Fruit fly (Drosophila melanogaster) whole organism, prepupa: ENCODE results near the gene CG42869.

Source experiments
- CG10669 ChIP-seq: fragments of 200-800 bp; sonication (Bioruptor generic); optimal IDR thresholded peaks from 3 replicates; lab custom pipeline; 2018; ENCODE audit warnings: missing biosample characterization, mild to moderate bottlenecking, missing genetic modification characterization, moderate library complexity
- CG11762 ChIP-seq: fragments of 200-800 bp; sonication (Bioruptor generic); optimal IDR thresholded peaks from 3 replicates; lab custom pipeline; 2016; ENCODE audit warnings: missing biosample characterization, missing genetic modification characterization; ENCODE audit not compliant: insufficient read depth
- CG1621 ChIP-seq: fragments of 200-800 bp; sonication (Bioruptor generic); optimal IDR thresholded peaks from 3 replicates; lab custom pipeline; 2018; ENCODE audit warnings: missing biosample characterization, mild to moderate bottlenecking, missing genetic modification characterization
- CG3032 ChIP-seq: fragments of 200-800 bp; optimal IDR thresholded peaks from 2 replicates; lab custom pipeline; 2019; ENCODE audit warnings: missing biosample characterization, mild to moderate bottlenecking, missing genetic modification characterization, moderate library complexity
- CG31627 ChIP-seq: fragments of 200-800 bp; sonication (Bioruptor generic); optimal IDR thresholded peaks from 3 replicates; lab custom pipeline; 2016; ENCODE audit warnings: missing biosample characterization, missing genetic modification characterization
- CG6163 ChIP-seq: fragments of 200-800 bp; sonication (Bioruptor generic); IDR thresholded peaks from 3 replicates; pipeline ENCODE4 v1.3.6; 2022; ENCODE audit warnings: missing biosample characterization, missing genetic modification characterization
- CG6276 ChIP-seq: fragments of 200-800 bp; sonication (Bioruptor generic); optimal IDR thresholded peaks from 2 replicates; lab custom pipeline; 2017; ENCODE audit warnings: missing biosample characterization, mild to moderate bottlenecking, missing genetic modification characterization
- CG6792 ChIP-seq: fragments of 200-800 bp; sonication (Bioruptor generic); optimal IDR thresholded peaks from 3 replicates; lab custom pipeline; 2016; ENCODE audit warnings: missing biosample characterization, missing genetic modification characterization
- CG6808 ChIP-seq: fragments of 200-800 bp; sonication (Bioruptor generic); optimal IDR thresholded peaks from 3 replicates; lab custom pipeline; 2017; ENCODE audit warnings: missing biosample characterization, missing genetic modification characterization, mild to moderate bottlenecking, moderate library complexity, missing genetic modification reagents
- CG8319 ChIP-seq: fragments of 200-800 bp; sonication (Bioruptor generic); optimal IDR thresholded peaks from 3 replicates; lab custom pipeline; 2016; ENCODE audit warnings: missing biosample characterization, missing genetic modification characterization
- Eip75B ChIP-seq: fragments of 200-800 bp; sonication (Bioruptor generic); optimal IDR thresholded peaks from 3 replicates; lab custom pipeline; 2016; ENCODE audit warnings: missing biosample characterization, missing genetic modification characterization
- Eip93F ChIP-seq: fragments of 200-800 bp; sonication (Bioruptor generic); optimal IDR thresholded peaks from 2 replicates; lab custom pipeline; 2016; ENCODE audit warnings: missing biosample characterization, mild to moderate bottlenecking, missing genetic modification characterization
- Lpt ChIP-seq: fragments of 200-800 bp; sonication (Bioruptor generic); optimal IDR thresholded peaks from 3 replicates; lab custom pipeline; 2016; ENCODE audit warnings: missing biosample characterization, missing genetic modification characterization
- Met ChIP-seq: fragments of 200-800 bp; sonication (Bioruptor generic); optimal IDR thresholded peaks from 3 replicates; lab custom pipeline; 2016; ENCODE audit warnings: missing biosample characterization, missing genetic modification characterization
- OdsH ChIP-seq: fragments of 200-800 bp; sonication (Bioruptor generic); optimal IDR thresholded peaks from 3 replicates; lab custom pipeline; 2016; ENCODE audit warnings: missing biosample characterization, missing genetic modification characterization
- Sox102F ChIP-seq: fragments of 200-800 bp; sonication (Bioruptor generic); optimal IDR thresholded peaks from 2 replicates; lab custom pipeline; 2016; ENCODE audit warnings: missing biosample characterization, mild to moderate bottlenecking, missing genetic modification characterization
- achi ChIP-seq: fragments of 200-800 bp; sonication (Bioruptor generic); optimal IDR thresholded peaks from 3 replicates; lab custom pipeline; 2016; ENCODE audit warnings: missing biosample characterization, missing genetic modification characterization
- acj6 ChIP-seq: fragments of 200-800 bp; sonication (Bioruptor generic); optimal IDR thresholded peaks from 3 replicates; lab custom pipeline; 2016; ENCODE audit warnings: missing biosample characterization, missing genetic modification characterization
- dac ChIP-seq: fragments of 200-800 bp; sonication (Bioruptor generic); optimal IDR thresholded peaks from 2 replicates; lab custom pipeline; 2017; ENCODE audit warnings: missing biosample characterization, mild to moderate bottlenecking, missing genetic modification characterization
- dsx ChIP-seq: fragments of 200-800 bp; optimal IDR thresholded peaks from 3 replicates; lab custom pipeline; 2019; ENCODE audit warnings: missing biosample characterization, mild to moderate bottlenecking, missing genetic modification characterization, moderate library complexity; ENCODE audit not compliant: poor library complexity, severe bottlenecking
- fd59A ChIP-seq: fragments of 200-800 bp; sonication (Bioruptor generic); optimal IDR thresholded peaks from 2 replicates; lab custom pipeline; 2017; ENCODE audit warnings: missing biosample characterization, mild to moderate bottlenecking, missing genetic modification characterization, missing genetic modification reagents
- lz ChIP-seq: fragments of 200-800 bp; sonication (Bioruptor generic); optimal IDR thresholded peaks from 3 replicates; lab custom pipeline; 2016; ENCODE audit warnings: missing biosample characterization, missing genetic modification characterization
- net ChIP-seq: fragments of 200-800 bp; sonication (Bioruptor generic); optimal IDR thresholded peaks from 3 replicates; lab custom pipeline; 2016; ENCODE audit warnings: missing biosample characterization, missing genetic modification characterization
- salr ChIP-seq, 2 experiments: fragments of 200-800 bp; sonication (Bioruptor generic); optimal IDR thresholded peaks; 3 replicates each; lab custom pipeline; 2016 to 2018; ENCODE audit warnings: missing biosample characterization in 2 of 2, missing genetic modification characterization in 2 of 2, mild to moderate bottlenecking in 1 of 2
- ss ChIP-seq, 2 experiments: fragments of 200-800 bp; sonication (Bioruptor generic); optimal IDR thresholded peaks; 2 replicates in 1 of 2; 3 replicates in 1 of 2; lab custom pipeline; 2017 to 2018; ENCODE audit warnings: mild to moderate bottlenecking in 2 of 2, missing biosample characterization in 2 of 2, missing genetic modification characterization in 2 of 2, moderate library complexity in 1 of 2
- svp ChIP-seq: fragments of 200-800 bp; sonication (Bioruptor generic); peaks from one replicate; lab custom pipeline; 2016; ENCODE audit warnings: missing biosample characterization, missing genetic modification characterization
- topi ChIP-seq: fragments of 200-800 bp; sonication (Bioruptor generic); optimal IDR thresholded peaks from 3 replicates; lab custom pipeline; 2016; ENCODE audit warnings: missing biosample characterization, missing genetic modification characterization
- vri ChIP-seq: fragments of 200-800 bp; sonication (Bioruptor generic); optimal IDR thresholded peaks from 3 replicates; lab custom pipeline; 2016; ENCODE audit warnings: missing biosample characterization, mild to moderate bottlenecking, missing genetic modification characterization

Gene CG42869

dm6 chr3R:21775766-21776165, 39.1 kb upstream of the CG42869 start, which contains the start of the genes GABA-B-R2 and CG6800:
Gene GABA-B-R2, minus strand, starts transcription at chr3R:21775840.
Gene CG6800, plus strand, starts transcription at chr3R:21776138.
- TF ChIP-seq CG6808 (GFP tag; lab: Kevin White, UChicago) (no peak), CG1621 (no peak), achi (GFP tag; lab: Kevin White, UChicago) (peak; percentile 65), Lpt (no peak), CG8319 (GFP tag; lab: Kevin White, UChicago) (no peak), CG6276 (GFP tag; lab: Kevin White, UChicago) (no peak), CG6163 (GFP tag; lab: Robert Waterston, UW) (no peak)
- TF ChIP-seq, all 60 proteins: peak for 1

dm6 chr3R:21769218-21769617, 32.6 kb upstream of the CG42869 start, which contains the start of gene Burs:
Gene Burs, plus strand, starts transcription at chr3R:21769518.
- no peak for TF ChIP-seq lz (GFP tag; lab: Kevin White, UChicago)
- TF ChIP-seq dac (GFP tag; lab: Kevin White, UChicago), result no peak
- no peak for TF ChIP-seq net

- TF ChIP-seq CG10669 (GFP tag; lab: Kevin White, UChicago), result no peak
- TF ChIP-seq CG6163 (GFP tag; lab: Robert Waterston, UW), result no peak
- TF ChIP-seq Eip93F, result peak; percentile 60
- TF ChIP-seq vri (GFP tag; lab: Kevin White, UChicago), result peak; percentile 81
Measured at dm6 chr3R:21758145-21758856, 21.7 kb upstream of the CG42869 start, which contains the start of gene CG42335. Gene CG42335, plus strand, starts transcription at chr3R:21758764.

dm6 chr3R:21757550-21757949, 20.9 kb upstream of the CG42869 start:
- no peak for TF ChIP-seq CG6808 (GFP tag; lab: Kevin White, UChicago)
- TF ChIP-seq topi (GFP tag; lab: Kevin White, UChicago), result no peak
- no peak for TF ChIP-seq CG11762 (GFP tag; lab: Kevin White, UChicago)
- TF ChIP-seq ss (GFP tag; optimal IDR thresholded peaks at IDR 0.05; lab: Kevin White, UChicago), result no peak
- TF ChIP-seq Sox102F (GFP tag; lab: Kevin White, UChicago), result no peak
- TF ChIP-seq salr (GFP tag; optimal IDR thresholded peaks at IDR 0.05; lab: Kevin White, UChicago), result no peak
- TF ChIP-seq CG6163 (GFP tag; lab: Robert Waterston, UW), result no peak
- TF ChIP-seq vri (GFP tag; lab: Kevin White, UChicago), result no peak
- TF ChIP-seq Eip75B (GFP tag; lab: Kevin White, UChicago), result no peak
- no peak for TF ChIP-seq svp (GFP tag; lab: Kevin White, UChicago)
- TF ChIP-seq OdsH (GFP tag; lab: Kevin White, UChicago), result no peak
- TF ChIP-seq Met, result no peak

dm6 chr3R:21753974-21754373, 17.3 kb upstream of the CG42869 start, which contains the start of gene CG31198:
Gene CG31198, plus strand, starts transcription at chr3R:21754324.
- TF ChIP-seq acj6 (GFP tag; lab: Kevin White, UChicago) (no peak), vri (GFP tag; lab: Kevin White, UChicago) (peak; percentile 98)

- TF ChIP-seq CG6792 (GFP tag; lab: Kevin White, UChicago), result no peak
- no peak for TF ChIP-seq Met
- no peak for TF ChIP-seq dsx (GFP tag; lab: Kevin White, UChicago)
- TF ChIP-seq CG3032 (tag; lab: Kevin White, UChicago), result no peak
- TF ChIP-seq CG31627, result no peak
- no peak for TF ChIP-seq dac (GFP tag; lab: Kevin White, UChicago)
- no peak for TF ChIP-seq fd59A (GFP tag; lab: Kevin White, UChicago)
- TF ChIP-seq topi (GFP tag; lab: Kevin White, UChicago), result no peak
- TF ChIP-seq Eip75B (GFP tag; lab: Kevin White, UChicago), result no peak
Measured at dm6 chr3R:21753099-21753498, 16.4 kb upstream of the CG42869 start.
